Fruit fly (Drosophila melanogaster) whole organism, embryonic: ENCODE data around the gene RpL24-like.

Experiments
- CG10366 ChIP-seq: fragments of 200-800 bp; sonication (Bioruptor generic); IDR thresholded peaks from 2 replicates; pipeline ENCODE4 v1.3.6; 2022; ENCODE audit warnings: missing biosample characterization, missing genetic modification characterization
- CG11093 ChIP-seq: fragments of 200-800 bp; sonication (Bioruptor generic); IDR thresholded peaks from 3 replicates; pipeline ENCODE4 v1.3.6; 2022; ENCODE audit warnings: missing biosample characterization, missing genetic modification characterization
- CG11456 ChIP-seq: fragments of 200-800 bp; sonication (Bioruptor generic); IDR thresholded peaks from 3 replicates; pipeline ENCODE4 v1.3.6; 2022; ENCODE audit warnings: missing biosample characterization, missing genetic modification characterization
- CG12071 ChIP-seq: fragments of 200-800 bp; sonication (Bioruptor generic); optimal IDR thresholded peaks from 3 replicates; lab custom pipeline; 2018; ENCODE audit warnings: missing biosample characterization, mild to moderate bottlenecking, missing genetic modification characterization
- CG12769 ChIP-seq: fragments of 200-800 bp; sonication (Bioruptor generic); optimal IDR thresholded peaks from 2 replicates; lab custom pipeline; 2019; ENCODE audit warnings: missing biosample characterization, mild to moderate bottlenecking, missing genetic modification characterization, moderate library complexity
- CG13624 ChIP-seq: fragments of 200-800 bp; sonication (Bioruptor generic); optimal IDR thresholded peaks from 2 replicates; lab custom pipeline; 2016; ENCODE audit warnings: missing biosample characterization, missing genetic modification characterization
- CG14667 ChIP-seq: fragments of 200-800 bp; sonication (Bioruptor generic); IDR thresholded peaks from 2 replicates; pipeline ENCODE4 v1.3.6; 2022; ENCODE audit warnings: missing biosample characterization, missing genetic modification characterization
- CG18011 ChIP-seq: fragments of 200-800 bp; sonication (Bioruptor generic); optimal IDR thresholded peaks from 2 replicates; lab custom pipeline; 2017; ENCODE audit warnings: missing biosample characterization, missing genetic modification characterization, mild to moderate bottlenecking, moderate library complexity, missing genotype
- CG2202 ChIP-seq: fragments of 200-800 bp; sonication (Bioruptor generic); optimal IDR thresholded peaks from 2 replicates; lab custom pipeline; 2018; ENCODE audit warnings: missing biosample characterization, mild to moderate bottlenecking, missing genetic modification characterization
- CG2678 ChIP-seq: fragments of 200-800 bp; sonication (Bioruptor generic); optimal IDR thresholded peaks from 3 replicates; lab custom pipeline; 2019; ENCODE audit warnings: missing biosample characterization, mild to moderate bottlenecking, missing genetic modification characterization, moderate library complexity
- CG30020 ChIP-seq: fragments of 200-800 bp; optimal IDR thresholded peaks from 2 replicates; lab custom pipeline; 2019; ENCODE audit warnings: missing biosample characterization, mild to moderate bottlenecking, missing genetic modification characterization, moderate library complexity
- CG30403 ChIP-seq: fragments of 200-800 bp; sonication (Bioruptor generic); optimal IDR thresholded peaks from 3 replicates; lab custom pipeline; 2016; ENCODE audit warnings: missing biosample characterization, missing genetic modification characterization
- CG34376 ChIP-seq: fragments of 200-800 bp; sonication (Bioruptor generic); optimal IDR thresholded peaks from 2 replicates; lab custom pipeline; 2018; ENCODE audit warnings: missing biosample characterization, mild to moderate bottlenecking, missing genetic modification characterization
- CG5180 ChIP-seq: fragments of 200-800 bp; sonication (Bioruptor generic); optimal IDR thresholded peaks from 3 replicates; lab custom pipeline; 2017; ENCODE audit warnings: missing biosample characterization, missing genetic modification characterization, mild to moderate bottlenecking, moderate library complexity, missing genetic modification reagents
- CG5245 ChIP-seq: fragments of 200-800 bp; sonication (Bioruptor generic); optimal IDR thresholded peaks from 3 replicates; lab custom pipeline; 2016; ENCODE audit warnings: missing biosample characterization, missing genetic modification characterization
- CG9437 ChIP-seq: fragments of 200-800 bp; sonication (Bioruptor generic); optimal IDR thresholded peaks from 2 replicates; lab custom pipeline; 2018; ENCODE audit warnings: missing biosample characterization, mild to moderate bottlenecking, missing genetic modification characterization
- CG9609 ChIP-seq: fragments of 200-800 bp; sonication (Bioruptor generic); optimal IDR thresholded peaks from 3 replicates; lab custom pipeline; 2016; ENCODE audit warnings: missing biosample characterization, missing genetic modification characterization
- CG9727 ChIP-seq: fragments of 200-800 bp; sonication (Bioruptor generic); optimal IDR thresholded peaks from 3 replicates; lab custom pipeline; 2017; ENCODE audit warnings: missing biosample characterization, mild to moderate bottlenecking, missing genetic modification characterization
- CkIIα-i1 ChIP-seq: fragments of 200-800 bp; sonication (Bioruptor generic); IDR thresholded peaks from 2 replicates; pipeline ENCODE4 v1.3.6; 2022; ENCODE audit warnings: missing biosample characterization, missing genetic modification characterization
- D19A ChIP-seq: fragments of 200-800 bp; optimal IDR thresholded peaks from 3 replicates; lab custom pipeline; 2019; ENCODE audit warnings: missing biosample characterization, mild to moderate bottlenecking, missing genetic modification characterization, moderate library complexity
- D19B ChIP-seq: fragments of 200-800 bp; sonication (Bioruptor generic); optimal IDR thresholded peaks from 2 replicates; lab custom pipeline; 2017; ENCODE audit warnings: missing biosample characterization, mild to moderate bottlenecking, missing genetic modification characterization
- Dip3 ChIP-seq: fragments of 200-800 bp; sonication (Bioruptor generic); optimal IDR thresholded peaks from 3 replicates; lab custom pipeline; 2016; ENCODE audit warnings: missing biosample characterization, missing genetic modification characterization
- Ets65A ChIP-seq: fragments of 200-800 bp; sonication (Bioruptor generic); peaks from one replicate; lab custom pipeline; 2016; ENCODE audit warnings: missing biosample characterization, missing genetic modification characterization
- HmgZ ChIP-seq: fragments of 200-800 bp; sonication (Bioruptor generic); optimal IDR thresholded peaks from 2 replicates; lab custom pipeline; 2018; ENCODE audit warnings: missing biosample characterization, mild to moderate bottlenecking, missing genetic modification characterization
- Hmr ChIP-seq: fragments of 200-800 bp; sonication (Bioruptor generic); optimal IDR thresholded peaks from 3 replicates; lab custom pipeline; 2017; ENCODE audit warnings: mild to moderate bottlenecking, missing biosample characterization, missing genetic modification reagents, missing genetic modification characterization
- MBD-R2 ChIP-seq: fragments of 200-800 bp; sonication (Bioruptor generic); IDR thresholded peaks from 2 replicates; pipeline ENCODE4 v1.3.6; 2022; ENCODE audit warnings: missing biosample characterization, missing genetic modification characterization
- Mrtf ChIP-seq: fragments of 200-800 bp; sonication (Bioruptor generic); IDR thresholded peaks from 3 replicates; pipeline ENCODE4 v1.3.6; 2022; ENCODE audit warnings: missing biosample characterization, missing genetic modification characterization
- Oli ChIP-seq: fragments of 200-800 bp; sonication (Bioruptor generic); optimal IDR thresholded peaks from 2 replicates; lab custom pipeline; 2018; ENCODE audit warnings: missing biosample characterization, mild to moderate bottlenecking, missing genetic modification characterization, moderate library complexity
- Side ChIP-seq: fragments of 200-800 bp; sonication (Bioruptor generic); optimal IDR thresholded peaks from 2 replicates; lab custom pipeline; 2016; ENCODE audit warnings: missing biosample characterization, missing genetic modification characterization
- croc ChIP-seq: fragments of 200-800 bp; sonication (Bioruptor generic); conservative IDR thresholded peaks from 3 replicates; pipeline ENCODE4 v1.3.6; 2022; ENCODE audit warnings: missing biosample characterization, missing genetic modification characterization
- dpn ChIP-seq, 2 experiments: fragments of 200-800 bp; sonication (Bioruptor generic); optimal IDR thresholded peaks; 3 replicates each; lab custom pipeline; 2016; ENCODE audit warnings: missing biosample characterization in 2 of 2, missing genetic modification characterization in 2 of 2
- ems ChIP-seq: fragments of 200-800 bp; sonication (Bioruptor generic); optimal IDR thresholded peaks from 3 replicates; lab custom pipeline; 2016; ENCODE audit warnings: missing biosample characterization, missing genetic modification characterization
- gcm ChIP-seq: fragments of 200-800 bp; sonication (Bioruptor generic); optimal IDR thresholded peaks from 2 replicates; lab custom pipeline; 2019; ENCODE audit warnings: missing biosample characterization, mild to moderate bottlenecking, missing genetic modification characterization, moderate library complexity
- grn ChIP-seq: fragments of 200-800 bp; sonication (Bioruptor generic); optimal IDR thresholded peaks from 3 replicates; lab custom pipeline; 2017; ENCODE audit warnings: missing biosample characterization, missing genetic modification characterization
- insv ChIP-seq, 2 experiments: fragments of 200-800 bp; sonication (Bioruptor generic); optimal IDR thresholded peaks; 3 replicates each; lab custom pipeline; 2016 to 2018; ENCODE audit warnings: missing biosample characterization in 2 of 2, missing genetic modification characterization in 2 of 2
- lab ChIP-seq: fragments of 200-800 bp; sonication (Bioruptor generic); optimal IDR thresholded peaks from 3 replicates; lab custom pipeline; 2017; ENCODE audit warnings: missing biosample characterization, missing genetic modification characterization, mild to moderate bottlenecking, moderate library complexity, missing genetic modification reagents
- maf-S ChIP-seq: fragments of 200-800 bp; sonication (Bioruptor generic); optimal IDR thresholded peaks from 2 replicates; lab custom pipeline; 2016; ENCODE audit warnings: missing biosample characterization, missing genetic modification characterization
- mld ChIP-seq: fragments of 200-800 bp; sonication (Bioruptor generic); IDR thresholded peaks from 3 replicates; pipeline ENCODE4 v1.3.6; 2022; ENCODE audit warnings: missing biosample characterization, missing genetic modification characterization; ENCODE audit not compliant: partially characterized antibody
- pan ChIP-seq, 4 experiments: fragments of >200 bp in 3 of 4; fragments of 200-800 bp in 1 of 4; sonication (Bioruptor generic) in 1 of 4; optimal IDR thresholded peaks in 3 of 4; IDR thresholded peaks in 1 of 4; 2 replicates each; pipeline versions ENCODE4 v1.3.6 to Lab custom; 2017 to 2022; ENCODE audit warnings: missing biosample characterization in 2 of 4, missing genetic modification characterization in 2 of 4, mixed read lengths in 1 of 4
- phol ChIP-seq: fragments of 200-800 bp; sonication (Bioruptor generic); optimal IDR thresholded peaks from 3 replicates; lab custom pipeline; 2018; ENCODE audit warnings: missing biosample characterization, mild to moderate bottlenecking, missing genetic modification characterization, moderate library complexity
- rib ChIP-seq: fragments of 200-800 bp; sonication (Bioruptor generic); IDR thresholded peaks from 2 replicates; pipeline ENCODE4 v1.3.6; 2022; ENCODE audit warnings: missing biosample characterization, missing genetic modification characterization
- sisA ChIP-seq: fragments of 200-800 bp; sonication (Bioruptor generic); IDR thresholded peaks from 2 replicates; pipeline ENCODE4 v1.3.6; 2022; ENCODE audit warnings: missing biosample characterization, missing genetic modification characterization
- sob ChIP-seq: fragments of 200-800 bp; sonication (Bioruptor generic); IDR thresholded peaks from 2 replicates; pipeline ENCODE4 v1.3.6; 2022; ENCODE audit warnings: missing biosample characterization, missing genetic modification characterization
- sqz ChIP-seq: fragments of 200-800 bp; sonication (Bioruptor generic); optimal IDR thresholded peaks from 3 replicates; lab custom pipeline; 2018; ENCODE audit warnings: missing biosample characterization, mild to moderate bottlenecking, missing genetic modification characterization
- tap ChIP-seq: fragments of 200-800 bp; optimal IDR thresholded peaks from 3 replicates; lab custom pipeline; 2019; ENCODE audit warnings: missing biosample characterization, mild to moderate bottlenecking, missing genetic modification characterization, moderate library complexity
- tll ChIP-seq, 2 experiments: fragments of 200-800 bp in 1 of 2; fragments of >200 bp in 1 of 2; sonication (Bioruptor generic) in 1 of 2; optimal IDR thresholded peaks; 2 replicates each; lab custom pipeline; 2017 to 2019; ENCODE audit warnings: missing biosample characterization in 2 of 2, missing genetic modification characterization in 2 of 2, mild to moderate bottlenecking in 1 of 2, moderate library complexity in 1 of 2
- trh ChIP-seq: fragments of 200-800 bp; sonication (Bioruptor generic); optimal IDR thresholded peaks from 2 replicates; lab custom pipeline; 2016; ENCODE audit warnings: missing biosample characterization, missing genetic modification characterization
- zfh2 ChIP-seq: fragments of 200-800 bp; sonication (Bioruptor generic); optimal IDR thresholded peaks from 2 replicates; lab custom pipeline; 2016; ENCODE audit warnings: missing biosample characterization, missing genetic modification characterization

Gene RpL24-like

dm6 chr3R:11460502-11461358 is 29.3 kb upstream of the RpL24-like start, which contains the start of gene PGRP-LB (continued):
- TF ChIP-seq MBD-R2 (0 out of 2 replicates have a peak, but pooled peaks have one; percentile 13), zfh2 (GFP tag; lab: Kevin White, UChicago) (peak; percentile 21), sisA (GFP tag; lab: Robert Waterston, UW) (no peak), croc (no peak), Dip3 (peak; percentile 25), CG34376 (GFP tag; lab: Kevin White, UChicago) (no peak), CG5245 (no peak), CG30020 (tag; lab: Kevin White, UChicago) (no peak), CG9609 (peak; percentile 30), sob (GFP tag; lab: Robert Waterston, UW) (0 out of 2 replicates have a peak, but pooled peaks have one; percentile 16), tap (tag; lab: Kevin White, UChicago) (no peak), CG9437 (GFP tag; lab: Kevin White, UChicago) (peak; percentile 7), CG2678 (tag; lab: Kevin White, UChicago) (peak; percentile 49), Mrtf (GFP tag; lab: Robert Waterston, UW) (no peak), mld (GFP tag; lab: Robert Waterston, UW) (no peak), pan (optimal IDR thresholded peaks at IDR 0.05; lab: Kevin White, UChicago) (no peak), pan (GFP tag; optimal IDR thresholded peaks at IDR 0.05 in 1 of 2, IDR thresholded peaks at IDR 0.05 in 1 of 2) (peak in 1 of 2 experiments; percentile 40), insv (GFP tag; optimal IDR thresholded peaks at IDR 0.05; lab: Kevin White, UChicago) (no peak), Hmr (GFP tag; lab: Kevin White, UChicago) (peak; percentile 50), grn (GFP tag; lab: Kevin White, UChicago) (peak; percentile 51), Ets65A (peak; percentile 91), rib (GFP tag; lab: Robert Waterston, UW) (peak; percentile 64; the same call in 1 of the 2 replicates), CG14667 (GFP tag; lab: Robert Waterston, UW) (0 out of 2 replicates have a peak, but pooled peaks have one; percentile 9), CG18011 (GFP tag; lab: Kevin White, UChicago) (no peak), HmgZ (peak; percentile 47), CG9727 (peak; percentile 27), CG13624 (GFP tag; lab: Kevin White, UChicago) (peak; percentile 42), phol (tag; lab: Kevin White, UChicago) (peak; percentile 7), CG11456 (GFP tag; lab: Robert Waterston, UW) (0 out of 3 replicates have a peak, but pooled peaks have one; percentile 51), ems (GFP tag; lab: Kevin White, UChicago) (no peak), Side (GFP tag; lab: Kevin White, UChicago) (no peak), CG2202 (tag; lab: Kevin White, UChicago) (no peak), CkIIα-i1 (GFP tag; lab: Robert Waterston, UW) (no peak), sqz (GFP tag; lab: Kevin White, UChicago) (no peak), dpn (GFP tag; optimal IDR thresholded peaks at IDR 0.05; lab: Kevin White, UChicago) (peak; percentile 21 to 29), CG12769 (peak; percentile 67), D19B (GFP tag; lab: Kevin White, UChicago) (peak; percentile 26), maf-S (GFP tag; lab: Kevin White, UChicago) (no peak), CG12071 (GFP tag; lab: Kevin White, UChicago) (no peak), CG10366 (GFP tag; lab: Robert Waterston, UW) (0 out of 2 replicates have a peak, but pooled peaks have one; percentile 10), gcm (no peak), tll (GFP tag; optimal IDR thresholded peaks at IDR 0.05; lab: Kevin White, UChicago) (no peak), CG30403 (GFP tag; lab: Kevin White, UChicago) (peak; percentile 12), Oli (tag; lab: Kevin White, UChicago) (peak; percentile 12), D19A (tag; lab: Kevin White, UChicago) (peak; percentile 86), CG5180 (no peak), trh (GFP tag; lab: Kevin White, UChicago) (no peak), lab (GFP tag; lab: Kevin White, UChicago) (peak; percentile 32), CG11093 (GFP tag; lab: Robert Waterston, UW) (0 out of 3 replicates have a peak, but pooled peaks have one; percentile 33)
